Worm (Caenorhabditis elegans): ENCODE data around the gene trim-21.

Gene trim-21

ce11 chrII:2322857-2323518 is 10.3 kb upstream of the trim-21 start, which contains the start of the genes ZK1240.6 and ZK1240.2:
ZK1240.6 (minus strand) TSS chrII:2322907.
ZK1240.2 (plus strand) TSS chrII:2323376.
- TF ChIP-seq flt-1 (GFP tag; IDR thresholded peaks at IDR 0.05): no peak
- no peak for TF ChIP-seq ets-7 (tag; optimal IDR thresholded peaks at IDR 0.05)
- no peak for TF ChIP-seq tra-4 (tag; optimal IDR thresholded peaks at IDR 0.05)
- TF ChIP-seq tbx-11 (GFP tag; IDR thresholded peaks at IDR 0.05): no peak
- TF ChIP-seq aly-1 (tag; optimal IDR thresholded peaks at IDR 0.05): no peak

ce11 chrII:2320097-2320496 is 7.5 kb upstream of the trim-21 start, which contains the start of gene ZK1240.3:
ZK1240.3 (plus strand) TSS chrII:2320334.
- TF ChIP-seq pes-1 (GFP tag; IDR thresholded peaks at IDR 0.05): no peak
- TF ChIP-seq tbx-11 (GFP tag; IDR thresholded peaks at IDR 0.05): no peak
- TF ChIP-seq F13C5.2 (tag; optimal IDR thresholded peaks at IDR 0.05): no peak
- no peak for TF ChIP-seq tbx-37 (GFP tag; conservative IDR thresholded peaks at IDR 0.05)
- no peak for TF ChIP-seq hmg-4 (GFP tag; optimal IDR thresholded peaks at IDR 0.05)
- TF ChIP-seq hmbx-1 (tag; optimal IDR thresholded peaks at IDR 0.05): no peak
- no peak for TF ChIP-seq aly-1 (tag; optimal IDR thresholded peaks at IDR 0.05)
- no peak for TF ChIP-seq ama-1 (optimal IDR thresholded peaks at IDR 0.05)
- no peak for TF ChIP-seq B0310.2 (tag; optimal IDR thresholded peaks at IDR 0.05)
- no peak for TF ChIP-seq tra-4 (tag; optimal IDR thresholded peaks at IDR 0.05)
- TF ChIP-seq hnd-1 (tag; optimal IDR thresholded peaks at IDR 0.05): no peak
- no peak for TF ChIP-seq ceh-36 (tag; optimal IDR thresholded peaks at IDR 0.05)
- TF ChIP-seq ets-7 (tag; optimal IDR thresholded peaks at IDR 0.05): no peak

ce11 chrII:2317883-2318357 is 5.3 kb upstream of the trim-21 start, which contains the start of the genes ZK1240.5 and ZK1240.9:
ZK1240.5 (minus strand) TSS chrII:2317933.
ZK1240.9 (plus strand) TSS chrII:2318189.
- TF ChIP-seq F13C5.2 (tag; optimal IDR thresholded peaks at IDR 0.05) (no peak), scrt-1 (GFP tag; IDR thresholded peaks at IDR 0.05) (no peak), aly-1 (tag; optimal IDR thresholded peaks at IDR 0.05) (no peak), hmg-4 (GFP tag; optimal IDR thresholded peaks at IDR 0.05) (no peak), ceh-13 (GFP tag; optimal IDR thresholded peaks at IDR 0.05) (no peak), tbx-37 (GFP tag; conservative IDR thresholded peaks at IDR 0.05) (no peak), tra-4 (tag; optimal IDR thresholded peaks at IDR 0.05) (no peak), ama-1 (optimal IDR thresholded peaks at IDR 0.05) (no peak), sea-1 (GFP tag; conservative IDR thresholded peaks at IDR 0.05) (no peak), tbx-11 (GFP tag; IDR thresholded peaks at IDR 0.05) (no peak), ceh-36 (tag; optimal IDR thresholded peaks at IDR 0.05) (no peak), B0310.2 (tag; optimal IDR thresholded peaks at IDR 0.05) (no peak)

ce11 chrII:2306741-2307140 is 5.9 kb downstream of the trim-21 start, which contains the start of gene B0281.3:
B0281.3 (plus strand) TSS chrII:2307041.
- TF ChIP-seq tra-4 (tag; optimal IDR thresholded peaks at IDR 0.05) (no peak), B0310.2 (tag; optimal IDR thresholded peaks at IDR 0.05) (no peak), scrt-1 (GFP tag; IDR thresholded peaks at IDR 0.05) (no peak), F13C5.2 (tag; optimal IDR thresholded peaks at IDR 0.05) (no peak), ama-1 (optimal IDR thresholded peaks at IDR 0.05) (no peak), aly-1 (tag; optimal IDR thresholded peaks at IDR 0.05) (no peak), hmg-4 (GFP tag; optimal IDR thresholded peaks at IDR 0.05) (no peak), flt-1 (GFP tag; IDR thresholded peaks at IDR 0.05) (no peak), tbx-11 (GFP tag; IDR thresholded peaks at IDR 0.05) (no peak), ceh-36 (tag; optimal IDR thresholded peaks at IDR 0.05) (no peak), sea-1 (GFP tag; conservative IDR thresholded peaks at IDR 0.05) (no peak), hmbx-1 (tag; optimal IDR thresholded peaks at IDR 0.05) (no peak), ceh-13 (GFP tag; optimal IDR thresholded peaks at IDR 0.05) (no peak)

- TF ChIP-seq sea-1 (GFP tag; conservative IDR thresholded peaks at IDR 0.05) (no peak), hmbx-1 (tag; optimal IDR thresholded peaks at IDR 0.05) (no peak)
These were observed 7.1 kb downstream of the trim-21 start for ce11 chrII:2305507-2305906.

- TF ChIP-seq hmg-4 (GFP tag; optimal IDR thresholded peaks at IDR 0.05) (no peak), ets-7 (tag; optimal IDR thresholded peaks at IDR 0.05) (no peak), flt-1 (GFP tag; IDR thresholded peaks at IDR 0.05) (no peak), tra-4 (tag; optimal IDR thresholded peaks at IDR 0.05) (no peak), sea-1 (GFP tag; conservative IDR thresholded peaks at IDR 0.05) (no peak), B0310.2 (tag; optimal IDR thresholded peaks at IDR 0.05) (no peak), hmbx-1 (tag; optimal IDR thresholded peaks at IDR 0.05) (no peak), ceh-13 (GFP tag; optimal IDR thresholded peaks at IDR 0.05) (no peak), hnd-1 (tag; optimal IDR thresholded peaks at IDR 0.05) (no peak)
These were observed 8.1 kb downstream of the trim-21 start for ce11 chrII:2304575-2304974.

- TF ChIP-seq tra-4 (tag; optimal IDR thresholded peaks at IDR 0.05): no peak
- no peak for TF ChIP-seq hnd-1 (tag; optimal IDR thresholded peaks at IDR 0.05)
- no peak for TF ChIP-seq pes-1 (GFP tag; IDR thresholded peaks at IDR 0.05)
- TF ChIP-seq F13C5.2 (tag; optimal IDR thresholded peaks at IDR 0.05): no peak
- no peak for TF ChIP-seq flt-1 (GFP tag; IDR thresholded peaks at IDR 0.05)
- TF ChIP-seq hmbx-1 (tag; optimal IDR thresholded peaks at IDR 0.05): no peak
- TF ChIP-seq B0310.2 (tag; optimal IDR thresholded peaks at IDR 0.05): no peak
- TF ChIP-seq tbx-37 (GFP tag; conservative IDR thresholded peaks at IDR 0.05): no peak
- no peak for TF ChIP-seq ceh-36 (tag; optimal IDR thresholded peaks at IDR 0.05)
- no peak for TF ChIP-seq aly-1 (tag; optimal IDR thresholded peaks at IDR 0.05)
- no peak for TF ChIP-seq sea-1 (GFP tag; conservative IDR thresholded peaks at IDR 0.05)
- TF ChIP-seq ceh-13 (GFP tag; optimal IDR thresholded peaks at IDR 0.05): no peak
- no peak for TF ChIP-seq scrt-1 (GFP tag; IDR thresholded peaks at IDR 0.05)
- TF ChIP-seq hmg-4 (GFP tag; optimal IDR thresholded peaks at IDR 0.05): no peak
- no peak for TF ChIP-seq ets-7 (tag; optimal IDR thresholded peaks at IDR 0.05)
- no peak for TF ChIP-seq tbx-11 (GFP tag; IDR thresholded peaks at IDR 0.05)
- no peak for TF ChIP-seq ama-1 (optimal IDR thresholded peaks at IDR 0.05)
These were observed 10.3 kb downstream of the trim-21 start, which contains the start of gene B0281.6 for ce11 chrII:2302330-2302729. B0281.6 (minus strand) TSS chrII:2302430.
